Worm (Caenorhabditis elegans): ENCODE results near the gene rnp-7.

The rnp-7 gene

ce11 chrIII:7120477-7120876 lies 40.5 kb downstream of the rnp-7 start:
- TF ChIP-seq tra-4 (tag; optimal IDR thresholded peaks at IDR 0.05), result no peak
- no peak for TF ChIP-seq hmg-4 (GFP tag; optimal IDR thresholded peaks at IDR 0.05)
- TF ChIP-seq flt-1 (GFP tag; IDR thresholded peaks at IDR 0.05), result no peak
- no peak for TF ChIP-seq sea-1 (GFP tag; conservative IDR thresholded peaks at IDR 0.05)
- no peak for TF ChIP-seq ama-1 (optimal IDR thresholded peaks at IDR 0.05)
- no peak for TF ChIP-seq ceh-13 (GFP tag; optimal IDR thresholded peaks at IDR 0.05)
- no peak for TF ChIP-seq pes-1 (GFP tag; IDR thresholded peaks at IDR 0.05)

DNA sequence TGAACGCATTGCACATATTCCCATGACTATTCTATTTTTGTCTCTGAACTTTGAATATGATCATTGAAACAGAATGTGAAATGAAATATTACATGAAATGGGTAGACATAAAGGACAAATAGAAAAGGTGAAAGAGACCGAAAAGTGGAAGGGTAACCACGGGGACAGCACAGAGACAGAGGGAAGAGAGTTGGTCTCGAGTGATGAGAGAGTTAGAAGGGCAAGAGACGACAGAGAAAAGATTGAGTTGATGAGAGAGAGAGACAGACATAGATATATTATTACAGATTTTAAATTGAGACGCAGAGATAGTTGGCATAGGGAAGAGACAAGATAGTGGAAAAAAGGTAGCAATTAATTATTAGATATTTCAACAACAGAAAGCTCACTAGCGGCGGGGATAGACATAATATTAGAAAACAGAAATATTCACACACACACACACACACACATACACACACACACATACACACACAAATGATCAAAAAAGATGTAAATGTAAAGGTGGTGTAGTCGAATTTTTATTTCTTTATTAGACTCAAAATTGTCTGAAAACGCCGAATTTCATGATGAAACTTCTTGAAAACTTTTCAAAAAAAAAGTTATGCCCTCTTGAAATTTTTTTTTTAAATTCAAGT lies 44.2 kb downstream of the rnp-7 start:
- TF ChIP-seq tra-4 (tag; optimal IDR thresholded peaks at IDR 0.05) (no peak), flt-1 (GFP tag; IDR thresholded peaks at IDR 0.05) (no peak), ets-7 (tag; optimal IDR thresholded peaks at IDR 0.05) (no peak), hnd-1 (tag; optimal IDR thresholded peaks at IDR 0.05) (no peak), tbx-37 (GFP tag; conservative IDR thresholded peaks at IDR 0.05) (no peak), sea-1 (GFP tag; conservative IDR thresholded peaks at IDR 0.05) (no peak), aly-1 (tag; optimal IDR thresholded peaks at IDR 0.05) (no peak), F13C5.2 (tag; optimal IDR thresholded peaks at IDR 0.05) (no peak), hmg-4 (GFP tag; optimal IDR thresholded peaks at IDR 0.05) (no peak), scrt-1 (GFP tag; IDR thresholded peaks at IDR 0.05) (no peak), B0310.2 (tag; optimal IDR thresholded peaks at IDR 0.05) (no peak), pes-1 (GFP tag; IDR thresholded peaks at IDR 0.05) (no peak), ceh-36 (tag; optimal IDR thresholded peaks at IDR 0.05) (no peak), ama-1 (optimal IDR thresholded peaks at IDR 0.05) (no peak), ceh-13 (GFP tag; optimal IDR thresholded peaks at IDR 0.05) (no peak), tbx-11 (GFP tag; IDR thresholded peaks at IDR 0.05) (no peak), hmbx-1 (tag; optimal IDR thresholded peaks at IDR 0.05) (no peak)

ce11 chrIII:7114952-7115488 lies 45.9 kb downstream of the rnp-7 start, which contains the start of gene nhr-10:
TSS of gene nhr-10 (minus strand) at chrIII:7115438.
- TF ChIP-seq B0310.2 (tag; optimal IDR thresholded peaks at IDR 0.05), result no peak
- no peak for TF ChIP-seq hnd-1 (tag; optimal IDR thresholded peaks at IDR 0.05)

- TF ChIP-seq B0310.2 (tag; optimal IDR thresholded peaks at IDR 0.05) (no peak), hmbx-1 (tag; optimal IDR thresholded peaks at IDR 0.05) (no peak), hnd-1 (tag; optimal IDR thresholded peaks at IDR 0.05) (no peak)
These were observed 48.7 kb downstream of the rnp-7 start for ce11 chrIII:7112285-7112684.

ce11 chrIII:7111793-7112192 lies 49.2 kb downstream of the rnp-7 start, which contains the start of gene B0280.7:
TSS of gene B0280.7 (minus strand) at chrIII:7111893.
- TF ChIP-seq sea-1 (GFP tag; conservative IDR thresholded peaks at IDR 0.05), result no peak
- TF ChIP-seq hnd-1 (tag; optimal IDR thresholded peaks at IDR 0.05), result no peak
- no peak for TF ChIP-seq flt-1 (GFP tag; IDR thresholded peaks at IDR 0.05)
- TF ChIP-seq tbx-37 (GFP tag; conservative IDR thresholded peaks at IDR 0.05), result no peak
- no peak for TF ChIP-seq ceh-13 (GFP tag; optimal IDR thresholded peaks at IDR 0.05)
- no peak for TF ChIP-seq tbx-11 (GFP tag; IDR thresholded peaks at IDR 0.05)
- TF ChIP-seq B0310.2 (tag; optimal IDR thresholded peaks at IDR 0.05), result no peak
